Worm (Caenorhabditis elegans) whole organism, L3 larva: ENCODE results near the gene F25D1.5.

ENCODE experiments used
- R02D3.7 ChIP-seq: fragments of 150-350 bp; optimal IDR thresholded peaks from 2 replicates; lab custom pipeline; 2014; ENCODE audit warnings: missing biosample characterization, missing genetic modification characterization
- aly-2 ChIP-seq: fragments of 150-350 bp; optimal IDR thresholded peaks from 2 replicates; lab custom pipeline; 2014; ENCODE audit warnings: missing biosample characterization, missing genetic modification characterization
- ama-1 ChIP-seq: fragments of 150-350 bp; optimal IDR thresholded peaks from 2 replicates; lab custom pipeline; 2018
- ceh-16 ChIP-seq: sonication (generic microtip); optimal IDR thresholded peaks from 2 replicates; lab custom pipeline; 2017; ENCODE audit warnings: missing biosample characterization, missing genetic modification characterization
- ceh-82 ChIP-seq: fragments of 150-350 bp; optimal IDR thresholded peaks from 2 replicates; lab custom pipeline; 2014; ENCODE audit warnings: missing biosample characterization, missing genetic modification characterization
- daf-12 ChIP-seq: fragments of 150-350 bp; optimal IDR thresholded peaks from 2 replicates; lab custom pipeline; 2014; ENCODE audit warnings: missing biosample characterization, missing genetic modification reagents, missing genetic modification characterization
- egl-27 ChIP-seq: sonication (generic microtip); optimal IDR thresholded peaks from 4 replicates; lab custom pipeline; 2017; ENCODE audit warnings: missing biosample characterization, missing genetic modification reagents, missing genetic modification characterization
- egl-5 ChIP-seq: fragments of 150-350 bp; optimal IDR thresholded peaks from 2 replicates; lab custom pipeline; 2017; ENCODE audit warnings: missing biosample characterization, missing genetic modification reagents, missing genetic modification characterization, inconsistent platforms
- elt-1 ChIP-seq: fragments of 150-350 bp; optimal IDR thresholded peaks from 2 replicates; lab custom pipeline; 2014; ENCODE audit warnings: missing biosample characterization, missing genetic modification characterization
- fkh-10 ChIP-seq: sonication (generic microtip); optimal IDR thresholded peaks from 2 replicates; lab custom pipeline; 2017; ENCODE audit warnings: missing biosample characterization, missing genetic modification reagents, missing genetic modification characterization
- fkh-2 ChIP-seq: fragments of 150-350 bp; optimal IDR thresholded peaks from 2 replicates; lab custom pipeline; 2014; ENCODE audit warnings: missing biosample characterization, missing genetic modification reagents, missing genetic modification characterization
- fos-1 ChIP-seq: fragments of 150-350 bp; optimal IDR thresholded peaks from 2 replicates; lab custom pipeline; 2014; ENCODE audit warnings: missing biosample characterization, missing genetic modification characterization
- jun-1 ChIP-seq: fragments of 150-350 bp; optimal IDR thresholded peaks from 2 replicates; lab custom pipeline; 2014; ENCODE audit warnings: missing biosample characterization, missing genetic modification reagents, missing genetic modification characterization
- lin-39 ChIP-seq: fragments of 150-350 bp; optimal IDR thresholded peaks from 2 replicates; lab custom pipeline; 2018; ENCODE audit warnings: missing biosample characterization, missing genetic modification reagents, missing genetic modification characterization
- lsy-12 ChIP-seq: sonication (generic microtip); optimal IDR thresholded peaks from 2 replicates; lab custom pipeline; 2016; ENCODE audit warnings: mild to moderate bottlenecking, missing genetic modification characterization, missing compliant biosample characterization
- mdl-1 ChIP-seq: fragments of 150-350 bp; optimal IDR thresholded peaks from 2 replicates; lab custom pipeline; 2014; ENCODE audit warnings: missing biosample characterization, missing genetic modification characterization
- mml-1 ChIP-seq: fragments of 150-350 bp; sonication (generic microtip); optimal IDR thresholded peaks from 3 replicates; lab custom pipeline; 2014; ENCODE audit warnings: missing biosample characterization, missing genetic modification characterization
- nfya-1 ChIP-seq: sonication (generic microtip); optimal IDR thresholded peaks from 2 replicates; lab custom pipeline; 2017; ENCODE audit warnings: missing genetic modification characterization, mild to moderate bottlenecking, missing compliant biosample characterization, antibody characterized with exemption, moderate library complexity; ENCODE audit not compliant: insufficient read depth
- nhr-12 ChIP-seq: fragments of 150-350 bp; optimal IDR thresholded peaks from 2 replicates; lab custom pipeline; 2014; ENCODE audit warnings: missing biosample characterization, missing genetic modification characterization
- nhr-23 ChIP-seq: fragments of 150-350 bp; optimal IDR thresholded peaks from 2 replicates; lab custom pipeline; 2014; ENCODE audit warnings: missing biosample characterization, missing genetic modification reagents, missing genetic modification characterization
- nhr-237 ChIP-seq: fragments of 150-350 bp; optimal IDR thresholded peaks from 2 replicates; lab custom pipeline; 2014; ENCODE audit warnings: missing biosample characterization, missing genetic modification characterization
- nhr-25 ChIP-seq: sonication (generic microtip); optimal IDR thresholded peaks from 2 replicates; lab custom pipeline; 2017; ENCODE audit warnings: missing biosample characterization, missing genetic modification characterization
- nhr-67 ChIP-seq: fragments of 150-350 bp; optimal IDR thresholded peaks from 2 replicates; lab custom pipeline; 2014; ENCODE audit warnings: missing biosample characterization, missing genetic modification characterization
- nhr-76 ChIP-seq: fragments of 150-350 bp; sonication (generic microtip); optimal IDR thresholded peaks from 5 replicates; lab custom pipeline; 2014; ENCODE audit warnings: missing biosample characterization, missing genetic modification characterization
- pqm-1 ChIP-seq: fragments of 150-350 bp; optimal IDR thresholded peaks from 2 replicates; lab custom pipeline; 2017; ENCODE audit warnings: missing biosample characterization, missing genetic modification characterization, inconsistent platforms
- sea-2 ChIP-seq: fragments of 150-350 bp; sonication (generic microtip); optimal IDR thresholded peaks from 4 replicates; lab custom pipeline; 2014; ENCODE audit warnings: missing biosample characterization, missing genetic modification reagents, missing genetic modification characterization
- skn-1 ChIP-seq: fragments of 150-350 bp; optimal IDR thresholded peaks from 2 replicates; lab custom pipeline; 2014; ENCODE audit warnings: missing biosample characterization, missing genetic modification characterization
- snpc-4 ChIP-seq: fragments of 150-350 bp; optimal IDR thresholded peaks from 2 replicates; lab custom pipeline; 2014; ENCODE audit warnings: missing biosample characterization, missing genetic modification characterization
- tbx-2 ChIP-seq: sonication (generic microtip); optimal IDR thresholded peaks from 2 replicates; lab custom pipeline; 2016; ENCODE audit warnings: mild to moderate bottlenecking, missing genetic modification characterization, missing compliant biosample characterization
- unc-39 ChIP-seq: sonication (generic microtip); optimal IDR thresholded peaks from 4 replicates; lab custom pipeline; 2017; ENCODE audit warnings: missing biosample characterization, missing genetic modification characterization
- unc-62 ChIP-seq: fragments of 150-350 bp; sonication (generic microtip); optimal IDR thresholded peaks from 4 replicates; lab custom pipeline; 2014; ENCODE audit warnings: missing biosample characterization, missing genetic modification reagents, missing genetic modification characterization
- zag-1 ChIP-seq: fragments of 150-350 bp; optimal IDR thresholded peaks from 2 replicates; lab custom pipeline; 2014; ENCODE audit warnings: missing biosample characterization, missing genetic modification characterization
- ztf-4 ChIP-seq: fragments of 150-350 bp; optimal IDR thresholded peaks from 2 replicates; lab custom pipeline; 2014; ENCODE audit warnings: missing biosample characterization, missing genetic modification characterization

The F25D1.5 gene

ce11 chrV:10516702-10517101 lies 29.9 kb downstream of the F25D1.5 start:
- TF ChIP-seq fkh-10 (GFP tag; lab: Kevin White, UChicago) (peak; percentile 53), zag-1 (tag; lab: Kevin White, UChicago) (no peak)
- TF ChIP-seq, all 47 proteins: peak for 1

ce11 chrV:10514271-10514670 lies 32.3 kb downstream of the F25D1.5 start, which contains the start of gene dmsr-8:
TSS of gene dmsr-8 (minus strand) at chrV:10514371.
- TF ChIP-seq nhr-67 (tag; lab: Kevin White, UChicago) (no peak), mml-1 (tag; lab: Kevin White, UChicago) (no peak), nhr-76 (tag; lab: Kevin White, UChicago) (no peak), unc-39 (no peak), skn-1 (tag; lab: Kevin White, UChicago) (no peak)

- TF ChIP-seq nhr-25 (tag; lab: Kevin White, UChicago), result no peak
- TF ChIP-seq mdl-1 (tag; lab: Kevin White, UChicago), result no peak
- no peak for TF ChIP-seq fos-1 (tag; lab: Kevin White, UChicago)
- no peak for TF ChIP-seq fkh-10 (GFP tag; lab: Kevin White, UChicago)
- no peak for TF ChIP-seq ceh-82
- TF ChIP-seq unc-62 (GFP tag; lab: Kevin White, UChicago), result no peak
- no peak for TF ChIP-seq R02D3.7 (tag; lab: Kevin White, UChicago)
- no peak for TF ChIP-seq nhr-12 (tag; lab: Kevin White, UChicago)
Measured at ce11 chrV:10508855-10509254, 37.7 kb downstream of the F25D1.5 start, which contains the start of gene C35A5.6. TSS of gene C35A5.6 (plus strand) at chrV:10509137.

ce11 chrV:10505553-10505952 lies 41.0 kb downstream of the F25D1.5 start, which contains the start of gene C35A5.5:
TSS of gene C35A5.5 (plus strand) at chrV:10505853.
- no peak for TF ChIP-seq unc-39
- TF ChIP-seq nhr-237 (tag; lab: Kevin White, UChicago), result no peak
- TF ChIP-seq nfya-1 (tag; lab: Kevin White, UChicago), result no peak
- no peak for TF ChIP-seq pqm-1 (tag; lab: Kevin White, UChicago)
- TF ChIP-seq lsy-12 (tag; lab: Kevin White, UChicago), result no peak
- no peak for TF ChIP-seq tbx-2 (tag; lab: Kevin White, UChicago)
- no peak for TF ChIP-seq lin-39 (tag; lab: Kevin White, UChicago)
- TF ChIP-seq unc-62 (GFP tag; lab: Kevin White, UChicago), result no peak
- TF ChIP-seq fkh-2, result no peak
- no peak for TF ChIP-seq egl-5 (tag; lab: Kevin White, UChicago)
- TF ChIP-seq snpc-4 (tag; lab: Kevin White, UChicago), result no peak
- TF ChIP-seq mml-1 (tag; lab: Kevin White, UChicago), result no peak
- no peak for TF ChIP-seq jun-1 (tag; lab: Kevin White, UChicago)
- no peak for TF ChIP-seq ztf-4 (tag; lab: Kevin White, UChicago)
- TF ChIP-seq daf-12 (tag; lab: Kevin White, UChicago), result no peak
- no peak for TF ChIP-seq aly-2 (tag; lab: Kevin White, UChicago)
- TF ChIP-seq nhr-12 (tag; lab: Kevin White, UChicago), result no peak
- no peak for TF ChIP-seq sea-2 (GFP tag; lab: Kevin White, UChicago)
- TF ChIP-seq fos-1 (tag; lab: Kevin White, UChicago), result no peak
- TF ChIP-seq, all 47 proteins: peak for 0

- no peak for TF ChIP-seq elt-1 (tag; lab: Kevin White, UChicago)
- TF ChIP-seq nhr-237 (tag; lab: Kevin White, UChicago), result no peak
- no peak for TF ChIP-seq egl-27 (tag; lab: Kevin White, UChicago)
- no peak for TF ChIP-seq fos-1 (tag; lab: Kevin White, UChicago)
- no peak for TF ChIP-seq nhr-23 (tag; lab: Kevin White, UChicago)
- no peak for TF ChIP-seq nhr-67 (tag; lab: Kevin White, UChicago)
- no peak for TF ChIP-seq snpc-4 (tag; lab: Kevin White, UChicago)
- no peak for TF ChIP-seq mml-1 (tag; lab: Kevin White, UChicago)
- no peak for TF ChIP-seq ama-1 (lab: Kevin White, UChicago)
- TF ChIP-seq tbx-2 (tag; lab: Kevin White, UChicago), result no peak
- no peak for TF ChIP-seq pqm-1 (tag; lab: Kevin White, UChicago)
- no peak for TF ChIP-seq ceh-16 (tag; lab: Kevin White, UChicago)
Measured at ce11 chrV:10503893-10504292, 42.7 kb downstream of the F25D1.5 start, which contains the start of gene C35A5.10. TSS of gene C35A5.10 (plus strand) at chrV:10504193.
